Fruit fly (Drosophila melanogaster) whole organism: ENCODE measurements around the gene CG11307.

Source experiments
- CG8478 ChIP-seq: fragments of >200 bp; optimal IDR thresholded peaks from 2 replicates; lab custom pipeline; 2018; ENCODE audit warnings: inconsistent platforms
- Dll ChIP-seq: fragments of >200 bp; optimal IDR thresholded peaks from 2 replicates; lab custom pipeline; 2017
- EcR ChIP-seq, 2 experiments: fragments of >200 bp; optimal IDR thresholded peaks; 2 replicates each; lab custom pipeline; 2017; ENCODE audit warnings: missing biosample characterization in 2 of 2, missing genetic modification characterization in 2 of 2, missing genetic modification reagents in 2 of 2
- pan ChIP-seq: fragments of >200 bp; optimal IDR thresholded peaks from 2 replicates; lab custom pipeline; 2017
- psq ChIP-seq: fragments of >200 bp; optimal IDR thresholded peaks from 2 replicates; lab custom pipeline; 2017
- usp ChIP-seq: fragments of >200 bp; optimal IDR thresholded peaks from 2 replicates; lab custom pipeline; 2017; ENCODE audit warnings: missing biosample characterization, missing genetic modification characterization, mixed read lengths

dm6 chr3L:21635208-21635607 lies 17.8 kb downstream of the CG11307 start, which contains the start of gene ORMDL:
- TF ChIP-seq Dll (lab: Kevin White, UChicago) (no peak), CG8478 (no peak), pan (lab: Kevin White, UChicago) (no peak), EcR (GFP tag; optimal IDR thresholded peaks at IDR 0.05; lab: Kevin White, UChicago) (no peak), psq (lab: Kevin White, UChicago) (no peak), usp (GFP tag; lab: Kevin White, UChicago) (no peak)
